Worm (Caenorhabditis elegans) whole organism, L1 larva: ENCODE data around the gene nspc-9.
A peak's percentile ranks its signal among the peaks of the same experiment; 100 is the strongest.

ENCODE experiments used
- C04F5.9 ChIP-seq: sonication (generic microtip); optimal IDR thresholded peaks from 2 replicates; lab custom pipeline; 2016; ENCODE audit warnings: missing genetic modification characterization, missing compliant biosample characterization
- C16A3.4 ChIP-seq: fragments of 150-350 bp; optimal IDR thresholded peaks from 2 replicates; lab custom pipeline; 2014; ENCODE audit warnings: missing biosample characterization, missing genetic modification characterization
- C34B4.2 ChIP-seq: sonication (generic microtip); optimal IDR thresholded peaks from 2 replicates; lab custom pipeline; 2017; ENCODE audit warnings: mild to moderate bottlenecking, missing genetic modification characterization, missing compliant biosample characterization
- F16B12.6 ChIP-seq: fragments of 150-350 bp; optimal IDR thresholded peaks from 2 replicates; lab custom pipeline; 2014; ENCODE audit warnings: missing biosample characterization, missing genetic modification characterization
- alr-1 ChIP-seq: fragments of 200-800 bp; sonication (Bioruptor generic); optimal IDR thresholded peaks from 2 replicates; lab custom pipeline; 2018; ENCODE audit warnings: borderline replicate concordance, mild to moderate bottlenecking, missing genetic modification characterization, missing compliant biosample characterization
- ama-1 ChIP-seq: fragments of 150-350 bp; optimal IDR thresholded peaks from 2 replicates; lab custom pipeline; 2014
- ceh-63 ChIP-seq: fragments of 200-800 bp; sonication (Bioruptor generic); optimal IDR thresholded peaks from 2 replicates; lab custom pipeline; 2018; ENCODE audit warnings: mild to moderate bottlenecking, missing genetic modification characterization, missing compliant biosample characterization
- dpl-1 ChIP-seq, 3 experiments: fragments of 150-350 bp in 2 of 3; sonication (generic microtip) in 1 of 3; optimal IDR thresholded peaks; 2 replicates each; lab custom pipeline; 2014 to 2017; ENCODE audit warnings: missing biosample characterization in 3 of 3, missing genetic modification characterization in 3 of 3, missing genetic modification reagents in 3 of 3
- dsc-1 ChIP-seq: sonication (generic microtip); optimal IDR thresholded peaks from 2 replicates; lab custom pipeline; 2016; ENCODE audit warnings: mild to moderate bottlenecking, missing genetic modification characterization, missing compliant biosample characterization
- egl-13 ChIP-seq: sonication (generic microtip); optimal IDR thresholded peaks from 2 replicates; lab custom pipeline; 2016; ENCODE audit warnings: missing genotype, missing genetic modification reagents, missing genetic modification characterization, missing compliant biosample characterization
- egl-27 ChIP-seq, 2 experiments: fragments of 150-350 bp in 1 of 2; sonication (generic microtip); optimal IDR thresholded peaks; 3 replicates each; lab custom pipeline; 2017 to 2018; ENCODE audit warnings: missing biosample characterization in 2 of 2, missing genetic modification characterization in 2 of 2, missing genetic modification reagents in 2 of 2
- elt-2 ChIP-seq: sonication (generic microtip); optimal IDR thresholded peaks from 2 replicates; lab custom pipeline; 2016; ENCODE audit warnings: missing genetic modification characterization, mild to moderate bottlenecking, inconsistent platforms, missing compliant biosample characterization, missing genetic modification reagents
- fkh-8 ChIP-seq: sonication (generic microtip); optimal IDR thresholded peaks from 2 replicates; lab custom pipeline; 2016; ENCODE audit warnings: mild to moderate bottlenecking, missing genetic modification characterization, missing compliant biosample characterization
- hlh-17 ChIP-seq: fragments of 200-800 bp; sonication (Bioruptor generic); optimal IDR thresholded peaks from 2 replicates; lab custom pipeline; 2018; ENCODE audit warnings: missing genetic modification characterization, mild to moderate bottlenecking, missing compliant biosample characterization, moderate library complexity, borderline replicate concordance
- hlh-4 ChIP-seq: sonication (generic microtip); optimal IDR thresholded peaks from 2 replicates; lab custom pipeline; 2016; ENCODE audit warnings: mild to moderate bottlenecking, missing genetic modification characterization, missing compliant biosample characterization
- jun-1 ChIP-seq: fragments of 150-350 bp; optimal IDR thresholded peaks from 2 replicates; lab custom pipeline; 2014; ENCODE audit warnings: missing biosample characterization, missing genetic modification reagents, missing genetic modification characterization
- lin-13 ChIP-seq: fragments of 150-350 bp; optimal IDR thresholded peaks from 2 replicates; lab custom pipeline; 2014; ENCODE audit warnings: missing biosample characterization, missing genetic modification reagents, missing genetic modification characterization
- lin-14 ChIP-seq: fragments of 200-800 bp; sonication (Bioruptor generic); optimal IDR thresholded peaks from 2 replicates; lab custom pipeline; 2018; ENCODE audit warnings: mild to moderate bottlenecking, missing genetic modification characterization, moderate library complexity, missing compliant biosample characterization
- lin-15B ChIP-seq: fragments of 150-350 bp; sonication (generic microtip); optimal IDR thresholded peaks from 3 replicates; lab custom pipeline; 2014; ENCODE audit warnings: missing biosample characterization, missing genetic modification characterization
- mab-9 ChIP-seq: fragments of 200-800 bp; sonication (Bioruptor generic); IDR thresholded peaks from 2 replicates; pipeline ENCODE4 v1.3.6; 2022; ENCODE audit warnings: missing genetic modification reagents, missing genetic modification characterization, missing compliant biosample characterization
- nhr-11 ChIP-seq: fragments of 150-350 bp; optimal IDR thresholded peaks from 2 replicates; lab custom pipeline; 2014; ENCODE audit warnings: missing biosample characterization, missing genetic modification characterization
- nhr-12 ChIP-seq: sonication (generic microtip); optimal IDR thresholded peaks from 2 replicates; lab custom pipeline; 2017; ENCODE audit warnings: missing biosample characterization, missing genetic modification characterization
- nhr-19 ChIP-seq: fragments of 200-800 bp; sonication (Bioruptor generic); conservative IDR thresholded peaks from 2 replicates; pipeline ENCODE4 v1.3.6; 2022; ENCODE audit warnings: missing genetic modification characterization, missing compliant biosample characterization
- nhr-20 ChIP-seq: sonication (generic microtip); optimal IDR thresholded peaks from 2 replicates; lab custom pipeline; 2016; ENCODE audit warnings: mild to moderate bottlenecking, missing genetic modification characterization, missing compliant biosample characterization
- nhr-71 ChIP-seq: sonication (generic microtip); optimal IDR thresholded peaks from 2 replicates; lab custom pipeline; 2016; ENCODE audit warnings: mild to moderate bottlenecking, missing genetic modification characterization, moderate library complexity, missing compliant biosample characterization
- nhr-84 ChIP-seq: sonication (generic microtip); optimal IDR thresholded peaks from 2 replicates; lab custom pipeline; 2017; ENCODE audit warnings: missing biosample characterization, missing genetic modification characterization
- nhr-85 ChIP-seq: sonication (generic microtip); peaks from one replicate; lab custom pipeline; 2016; ENCODE audit warnings: missing genetic modification characterization, inconsistent platforms, missing compliant biosample characterization
- nhr-90 ChIP-seq: sonication (generic microtip); optimal IDR thresholded peaks from 2 replicates; lab custom pipeline; 2016; ENCODE audit warnings: mild to moderate bottlenecking, missing genetic modification characterization, missing compliant biosample characterization; ENCODE audit not compliant: poor library complexity
- pag-3 ChIP-seq: sonication (generic microtip); optimal IDR thresholded peaks from 2 replicates; lab custom pipeline; 2017; ENCODE audit warnings: missing genetic modification characterization, mild to moderate bottlenecking, missing compliant biosample characterization, antibody characterized with exemption, borderline replicate concordance; ENCODE audit not compliant: insufficient read depth
- pax-3 ChIP-seq: fragments of 200-800 bp; sonication (Bioruptor generic); optimal IDR thresholded peaks from 2 replicates; lab custom pipeline; 2018; ENCODE audit warnings: mild to moderate bottlenecking, missing genetic modification characterization, moderate library complexity, missing compliant biosample characterization
- pqm-1 ChIP-seq: sonication (generic microtip); optimal IDR thresholded peaks from 3 replicates; lab custom pipeline; 2017; ENCODE audit warnings: missing biosample characterization, missing genetic modification characterization
- sup-37 ChIP-seq: fragments of 200-800 bp; sonication (Bioruptor generic); optimal IDR thresholded peaks from 2 replicates; lab custom pipeline; 2018; ENCODE audit warnings: mild to moderate bottlenecking, missing genetic modification characterization, missing compliant biosample characterization
- tbx-2 ChIP-seq: sonication (generic microtip); optimal IDR thresholded peaks from 2 replicates; lab custom pipeline; 2016; ENCODE audit warnings: missing genetic modification characterization, missing compliant biosample characterization
- unc-30 ChIP-seq: sonication (generic microtip); optimal IDR thresholded peaks from 2 replicates; lab custom pipeline; 2017; ENCODE audit warnings: missing biosample characterization, missing genetic modification characterization
- unc-86 ChIP-seq: sonication (generic microtip); optimal IDR thresholded peaks from 2 replicates; lab custom pipeline; 2016; ENCODE audit warnings: missing genetic modification characterization, missing compliant biosample characterization
- unc-98 ChIP-seq: fragments of 200-800 bp; sonication (Bioruptor generic); IDR thresholded peaks from 2 replicates; pipeline ENCODE4 v1.3.6; 2022; ENCODE audit warnings: missing genetic modification characterization, missing compliant biosample characterization
- vab-15 ChIP-seq: sonication (generic microtip); optimal IDR thresholded peaks from 2 replicates; lab custom pipeline; 2017; ENCODE audit warnings: missing genotype, mild to moderate bottlenecking, missing genetic modification characterization, missing compliant biosample characterization
- ztf-11 ChIP-seq, 2 experiments: sonication (generic microtip); optimal IDR thresholded peaks; 2 replicates each; lab custom pipeline; 2016 to 2017; ENCODE audit warnings: missing genetic modification characterization in 2 of 2, missing biosample characterization in 1 of 2, missing compliant biosample characterization in 1 of 2
- ztf-4 ChIP-seq: fragments of 150-350 bp; optimal IDR thresholded peaks from 2 replicates; lab custom pipeline; 2014; ENCODE audit warnings: missing biosample characterization, missing genetic modification characterization

nspc-9 gene

ce11 chrX:12357127-12357526, 13.9 kb upstream of the nspc-9 start, which contains the start of gene nspc-13:
Gene nspc-13 (plus strand): TSS chrX:12357427.
- no peak for TF ChIP-seq ztf-4
- TF ChIP-seq nhr-19 (GFP tag; lab: Robert Waterston, UW), result no peak
- TF ChIP-seq nhr-71 (tag; lab: Kevin White, UChicago), result no peak
- TF ChIP-seq pqm-1 (tag; lab: Kevin White, UChicago), result no peak
- no peak for TF ChIP-seq nhr-85 (tag; lab: Kevin White, UChicago)
- TF ChIP-seq egl-13, result no peak
- no peak for TF ChIP-seq unc-86 (tag; lab: Kevin White, UChicago)
- no peak for TF ChIP-seq nhr-11 (tag; lab: Kevin White, UChicago)

- no peak for TF ChIP-seq F16B12.6 (tag; lab: Kevin White, UChicago)
- TF ChIP-seq ama-1, result no peak
- no peak for TF ChIP-seq nhr-20 (tag; lab: Kevin White, UChicago)
- no peak for TF ChIP-seq nhr-90 (tag; lab: Kevin White, UChicago)
- no peak for TF ChIP-seq ztf-11 (tag; optimal IDR thresholded peaks at IDR 0.05; lab: Kevin White, UChicago)
- no peak for TF ChIP-seq dsc-1 (tag; lab: Kevin White, UChicago)
- no peak for TF ChIP-seq jun-1
- TF ChIP-seq nhr-12 (tag; lab: Kevin White, UChicago), result no peak
- TF ChIP-seq elt-2 (tag; lab: Kevin White, UChicago), result no peak
- no peak for TF ChIP-seq fkh-8
- TF ChIP-seq, all 84 proteins: peak for 0
These were observed 13.4 kb upstream of the nspc-9 start, which contains the start of gene nspc-12 for ce11 chrX:12356581-12356980. Gene nspc-12 (minus strand): TSS chrX:12356681.

- no peak for TF ChIP-seq unc-98 (GFP tag; lab: Robert Waterston, UW)
- peak; percentile 51 for TF ChIP-seq nhr-85 (tag; lab: Kevin White, UChicago)
These were observed 9.7 kb upstream of the nspc-9 start, which contains the start of gene F42F12.4 for ce11 chrX:12352872-12353271. Gene F42F12.4 (minus strand): TSS chrX:12352947.

- TF ChIP-seq lin-14, result peak; percentile 28
- TF ChIP-seq lin-13 (GFP tag; lab: Kevin White, UChicago), result no peak
These were observed 7.0 kb upstream of the nspc-9 start, which contains the start of gene F42F12.3 for ce11 chrX:12350207-12350606. Gene F42F12.3 (plus strand): TSS chrX:12350578.

- TF ChIP-seq nhr-12 (tag; lab: Kevin White, UChicago) (no peak), lin-14 (no peak), alr-1 (tag; lab: Kevin White, UChicago) (no peak), pax-3 (tag; lab: Kevin White, UChicago) (no peak), ceh-63 (GFP tag; lab: Kevin White, UChicago) (no peak), dpl-1 (GFP tag; optimal IDR thresholded peaks at IDR 0.05; lab: Kevin White, UChicago) (no peak), pag-3 (tag; lab: Kevin White, UChicago) (no peak)
These were observed 5.2 kb upstream of the nspc-9 start, which contains the start of gene F42F12.14 for ce11 chrX:12348329-12348728. Gene F42F12.14 (plus strand): TSS chrX:12348629.

ce11 chrX:12347822-12348221, 4.6 kb upstream of the nspc-9 start:
- TF ChIP-seq hlh-4 (no peak), C16A3.4 (tag; lab: Kevin White, UChicago) (peak; percentile 63), nhr-12 (tag; lab: Kevin White, UChicago) (no peak), ceh-63 (GFP tag; lab: Kevin White, UChicago) (no peak), vab-15 (no peak), lin-14 (peak; percentile 36), jun-1 (no peak), nhr-84 (tag; lab: Kevin White, UChicago) (no peak), fkh-8 (no peak), sup-37 (no peak), nhr-90 (tag; lab: Kevin White, UChicago) (peak; percentile 58), C04F5.9 (no peak), mab-9 (GFP tag; lab: Robert Waterston, UW) (no peak), nhr-85 (tag; lab: Kevin White, UChicago) (peak; percentile 80), egl-27 (tag; optimal IDR thresholded peaks at IDR 0.05; lab: Kevin White, UChicago) (no peak), egl-13 (no peak), lin-15B (no peak), pqm-1 (tag; lab: Kevin White, UChicago) (no peak), ama-1 (no peak), unc-98 (GFP tag; lab: Robert Waterston, UW) (no peak), unc-30 (tag; lab: Kevin White, UChicago) (no peak), unc-86 (tag; lab: Kevin White, UChicago) (no peak), C34B4.2 (no peak), nhr-19 (GFP tag; lab: Robert Waterston, UW) (peak; percentile 69), pax-3 (tag; lab: Kevin White, UChicago) (no peak), nhr-20 (tag; lab: Kevin White, UChicago) (peak; percentile 57), tbx-2 (tag; lab: Kevin White, UChicago) (peak; percentile 6), hlh-17 (GFP tag; lab: Kevin White, UChicago) (no peak)
